Worm (Caenorhabditis elegans) whole organism, L2 larva: ENCODE results near the gene fbxa-50.

Experiments used
- F13H6.1 ChIP-seq: sonication (generic microtip); optimal IDR thresholded peaks from 2 replicates; lab custom pipeline; 2016; ENCODE audit warnings: missing genetic modification characterization, missing compliant biosample characterization
- alr-1 ChIP-seq: fragments of 150-350 bp; optimal IDR thresholded peaks from 2 replicates; lab custom pipeline; 2014; ENCODE audit warnings: missing biosample characterization, missing genetic modification characterization
- blmp-1 ChIP-seq: sonication (generic microtip); optimal IDR thresholded peaks from 2 replicates; lab custom pipeline; 2017; ENCODE audit warnings: missing genetic modification characterization, mild to moderate bottlenecking, missing compliant biosample characterization, antibody characterized with exemption, moderate library complexity; ENCODE audit not compliant: insufficient read depth
- lsy-2 ChIP-seq, 2 experiments: fragments of 150-350 bp in 1 of 2; sonication (generic microtip) in 1 of 2; optimal IDR thresholded peaks; 2 replicates each; lab custom pipeline; 2014 to 2017; ENCODE audit warnings: missing biosample characterization in 2 of 2, missing genetic modification characterization in 2 of 2
- nhr-10 ChIP-seq: sonication (generic microtip); optimal IDR thresholded peaks from 2 replicates; lab custom pipeline; 2017; ENCODE audit warnings: missing biosample characterization, missing genetic modification characterization
- unc-62 ChIP-seq: fragments of 150-350 bp; optimal IDR thresholded peaks from 2 replicates; lab custom pipeline; 2014; ENCODE audit warnings: missing biosample characterization, missing genetic modification reagents, missing genetic modification characterization

DNA sequence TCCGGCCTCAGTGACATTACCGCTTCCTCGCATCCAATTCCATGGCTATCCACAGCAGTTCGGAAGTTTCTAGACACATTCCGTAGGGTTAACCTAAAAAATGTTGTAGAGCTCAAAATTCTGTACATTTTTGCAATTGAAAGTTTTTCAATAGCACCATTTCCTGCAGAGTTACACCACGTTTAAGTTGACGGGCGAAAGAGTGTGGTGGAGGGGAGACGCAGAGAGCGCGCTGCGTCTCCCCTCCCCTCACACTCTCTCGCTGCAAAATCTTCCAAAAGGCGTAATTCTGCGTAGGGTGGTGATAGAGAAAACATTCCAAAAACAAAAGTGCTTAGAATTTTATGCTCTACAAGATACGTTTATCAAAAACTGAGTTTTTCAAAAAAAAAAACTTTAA lies 40.0 kb downstream of the fbxa-50 start:
- TF ChIP-seq nhr-10 (tag; lab: Kevin White, UChicago): no peak
- TF ChIP-seq alr-1 (tag; lab: Kevin White, UChicago): no peak
- TF ChIP-seq F13H6.1 (tag; lab: Kevin White, UChicago): no peak
- no peak for TF ChIP-seq blmp-1 (tag; lab: Kevin White, UChicago)
- no peak for TF ChIP-seq unc-62 (GFP tag; lab: Kevin White, UChicago)
- no peak for TF ChIP-seq lsy-2 (tag; optimal IDR thresholded peaks at IDR 0.05; lab: Kevin White, UChicago)
